Fruit fly (Drosophila melanogaster) whole organism, prepupa: Measurements from ENCODE around the gene kuz.
A peak's percentile ranks its signal among the peaks of the same experiment; 100 is the strongest.

Source experiments
- CG11902 ChIP-seq: fragments of 200-800 bp; sonication (Bioruptor generic); optimal IDR thresholded peaks from 3 replicates; lab custom pipeline; 2016; ENCODE audit warnings: missing biosample characterization, missing genetic modification characterization
- Eip93F ChIP-seq: fragments of 200-800 bp; sonication (Bioruptor generic); optimal IDR thresholded peaks from 2 replicates; lab custom pipeline; 2016; ENCODE audit warnings: missing biosample characterization, mild to moderate bottlenecking, missing genetic modification characterization

DNA sequence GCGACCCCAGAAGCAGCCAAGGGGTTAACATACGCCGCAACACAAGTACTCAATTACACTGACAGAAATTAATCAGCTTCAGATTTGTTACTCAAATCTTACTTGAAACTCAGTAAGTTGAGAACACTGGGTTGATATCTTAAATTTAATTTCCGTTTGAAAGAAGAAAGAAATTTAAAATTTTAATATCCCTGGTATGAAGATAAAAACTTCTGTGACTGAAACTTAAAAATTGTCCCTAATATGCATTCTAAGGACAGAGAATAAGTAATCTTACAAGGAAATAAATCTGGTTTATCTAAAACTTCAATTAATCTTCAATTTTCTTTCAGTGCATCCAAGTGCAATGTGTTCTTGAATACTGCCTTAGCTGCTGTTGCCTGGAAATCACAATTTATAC lies 63.8 kb downstream of the kuz start:
- no peak for TF ChIP-seq Eip93F (GFP tag; lab: Kevin White, UChicago)
- TF ChIP-seq CG11902 (GFP tag; lab: Kevin White, UChicago), result peak; percentile 29
